Worm (Caenorhabditis elegans) whole organism, L4/young adult: ENCODE measurements around the gene nlp-80.

Experiments used
- dao-5 ChIP-seq: sonication (generic microtip); optimal IDR thresholded peaks from 2 replicates; lab custom pipeline; 2016; ENCODE audit warnings: missing genotype, missing genetic modification characterization, moderate library complexity, missing compliant biosample characterization
- him-1 ChIP-seq: sonication (generic microtip); optimal IDR thresholded peaks from 2 replicates; lab custom pipeline; 2016; ENCODE audit warnings: missing genotype, missing genetic modification reagents, missing genetic modification characterization, missing compliant biosample characterization

DNA sequence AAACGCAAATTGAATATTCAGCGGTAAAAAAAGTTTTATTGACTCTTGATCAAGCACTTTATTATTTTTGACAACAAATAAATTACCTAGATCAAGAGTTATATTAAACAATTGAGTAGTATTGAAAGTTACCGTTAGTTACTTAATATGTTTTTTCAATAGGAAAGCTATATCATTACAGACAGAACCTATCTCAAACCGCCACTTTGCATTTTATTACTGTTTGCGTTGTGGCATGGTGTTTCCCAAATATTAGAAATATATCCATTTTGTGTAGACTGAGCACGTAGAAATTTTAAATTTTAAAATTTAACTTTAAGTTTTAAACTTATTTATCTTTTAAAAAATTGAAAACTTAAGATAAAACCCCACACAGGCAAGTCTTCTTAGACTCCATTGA, 39.0 kb upstream of the nlp-80 start:
- TF ChIP-seq dao-5 (tag; lab: Kevin White, UChicago) (no peak), him-1 (tag; lab: Kevin White, UChicago) (no peak)
